Worm (Caenorhabditis elegans) whole organism, mixed stage, embryonic: ENCODE results near the gene dhc-4.

Experiments
- M03D4.4 ChIP-seq: sonication (generic microtip); optimal IDR thresholded peaks from 2 replicates; lab custom pipeline; 2017; ENCODE audit warnings: mild to moderate bottlenecking, missing genetic modification characterization, missing compliant biosample characterization
- bed-3 ChIP-seq: fragments of 200-800 bp; sonication (Bioruptor generic); optimal IDR thresholded peaks from 3 replicates; lab custom pipeline; 2018; ENCODE audit warnings: mild to moderate bottlenecking, missing genetic modification characterization, moderate library complexity, missing compliant biosample characterization
- blmp-1 ChIP-seq: fragments of 150-350 bp; optimal IDR thresholded peaks from 2 replicates; lab custom pipeline; 2014; ENCODE audit warnings: missing biosample characterization, missing genetic modification characterization
- ceh-39 ChIP-seq: fragments of 150-350 bp; optimal IDR thresholded peaks from 2 replicates; lab custom pipeline; 2014; ENCODE audit warnings: missing biosample characterization, missing genetic modification characterization
- ceh-43 ChIP-seq: fragments of 200-800 bp; sonication (Bioruptor generic); optimal IDR thresholded peaks from 2 replicates; lab custom pipeline; 2018; ENCODE audit warnings: mild to moderate bottlenecking, missing genetic modification characterization, moderate library complexity, missing compliant biosample characterization
- ceh-83 ChIP-seq: fragments of 200-800 bp; sonication (Bioruptor generic); optimal IDR thresholded peaks from 2 replicates; lab custom pipeline; 2018; ENCODE audit warnings: mild to moderate bottlenecking, missing genetic modification characterization, missing compliant biosample characterization
- ces-1 ChIP-seq: fragments of 150-350 bp; optimal IDR thresholded peaks from 2 replicates; lab custom pipeline; 2014; ENCODE audit warnings: missing biosample characterization, missing genetic modification reagents, missing genetic modification characterization
- cnd-1 ChIP-seq: fragments of 200-800 bp; sonication (Bioruptor generic); optimal IDR thresholded peaks from 2 replicates; lab custom pipeline; 2018; ENCODE audit warnings: mild to moderate bottlenecking, missing genetic modification characterization, missing compliant biosample characterization
- drap-1 ChIP-seq: fragments of 200-800 bp; sonication (Bioruptor generic); optimal IDR thresholded peaks from 3 replicates; lab custom pipeline; 2018; ENCODE audit warnings: mild to moderate bottlenecking, missing genetic modification characterization, missing compliant biosample characterization
- elt-1 ChIP-seq: sonication (generic microtip); optimal IDR thresholded peaks from 2 replicates; lab custom pipeline; 2017; ENCODE audit warnings: missing genetic modification characterization, mild to moderate bottlenecking, missing compliant biosample characterization, antibody characterized with exemption, moderate library complexity, borderline replicate concordance; ENCODE audit not compliant: insufficient read depth
- elt-3 ChIP-seq: fragments of 150-350 bp; optimal IDR thresholded peaks from 2 replicates; lab custom pipeline; 2014; ENCODE audit warnings: missing biosample characterization, missing genetic modification characterization
- flh-1 ChIP-seq: fragments of 200-800 bp; sonication (Bioruptor generic); optimal IDR thresholded peaks from 2 replicates; lab custom pipeline; 2018; ENCODE audit warnings: mild to moderate bottlenecking, missing genetic modification characterization, moderate library complexity, missing compliant biosample characterization
- ham-2 ChIP-seq: fragments of 200-800 bp; sonication (Bioruptor generic); optimal IDR thresholded peaks from 2 replicates; lab custom pipeline; 2018; ENCODE audit warnings: mild to moderate bottlenecking, missing genetic modification characterization, missing compliant biosample characterization
- hlh-1 ChIP-seq: fragments of 150-350 bp; optimal IDR thresholded peaks from 2 replicates; lab custom pipeline; 2014; ENCODE audit warnings: missing biosample characterization, missing genetic modification reagents, missing genetic modification characterization
- lin-13 ChIP-seq: fragments of 150-350 bp; optimal IDR thresholded peaks from 2 replicates; lab custom pipeline; 2014; ENCODE audit warnings: missing biosample characterization, missing genetic modification characterization
- lin-32 ChIP-seq: fragments of 200-800 bp; sonication (Bioruptor generic); optimal IDR thresholded peaks from 2 replicates; lab custom pipeline; 2018; ENCODE audit warnings: mild to moderate bottlenecking, missing genetic modification characterization, missing compliant biosample characterization
- lsy-2 ChIP-seq: fragments of 150-350 bp; optimal IDR thresholded peaks from 2 replicates; lab custom pipeline; 2014; ENCODE audit warnings: missing biosample characterization, missing genetic modification characterization
- mab-5 ChIP-seq: fragments of 150-350 bp; optimal IDR thresholded peaks from 2 replicates; lab custom pipeline; 2014; ENCODE audit warnings: missing biosample characterization, missing genetic modification characterization
- mep-1 ChIP-seq: fragments of 150-350 bp; optimal IDR thresholded peaks from 2 replicates; lab custom pipeline; 2017; ENCODE audit warnings: missing biosample characterization, missing genetic modification reagents, missing genetic modification characterization, inconsistent platforms
- mls-2 ChIP-seq: sonication (generic microtip); optimal IDR thresholded peaks from 2 replicates; lab custom pipeline; 2016; ENCODE audit warnings: mild to moderate bottlenecking, missing genetic modification characterization, moderate library complexity, missing compliant biosample characterization
- nhr-12 ChIP-seq: fragments of 150-350 bp; optimal IDR thresholded peaks from 2 replicates; lab custom pipeline; 2014; ENCODE audit warnings: missing biosample characterization, missing genetic modification characterization
- nhr-2 ChIP-seq: fragments of 150-350 bp; optimal IDR thresholded peaks from 2 replicates; lab custom pipeline; 2014; ENCODE audit warnings: missing biosample characterization, missing genetic modification characterization
- nhr-237 ChIP-seq: fragments of 150-350 bp; optimal IDR thresholded peaks from 2 replicates; lab custom pipeline; 2014; ENCODE audit warnings: missing biosample characterization, missing genetic modification characterization
- nhr-28 ChIP-seq: fragments of 150-350 bp; optimal IDR thresholded peaks from 2 replicates; lab custom pipeline; 2014; ENCODE audit warnings: missing biosample characterization, missing genetic modification characterization
- nhr-76 ChIP-seq: sonication (generic microtip); optimal IDR thresholded peaks from 2 replicates; lab custom pipeline; 2017; ENCODE audit warnings: missing biosample characterization, missing genetic modification characterization
- pha-4 ChIP-seq: fragments of 150-350 bp; optimal IDR thresholded peaks from 2 replicates; lab custom pipeline; 2018; ENCODE audit warnings: missing biosample characterization, missing genetic modification reagents, missing genetic modification characterization
- sem-2 ChIP-seq: fragments of 200-800 bp; sonication (Bioruptor generic); optimal IDR thresholded peaks from 2 replicates; lab custom pipeline; 2018; ENCODE audit warnings: mild to moderate bottlenecking, missing genetic modification characterization, missing compliant biosample characterization
- snpc-4 ChIP-seq: fragments of 150-350 bp; optimal IDR thresholded peaks from 2 replicates; lab custom pipeline; 2014; ENCODE audit warnings: missing biosample characterization, missing genetic modification characterization
- sptf-1 ChIP-seq: sonication (generic microtip); optimal IDR thresholded peaks from 2 replicates; lab custom pipeline; 2017; ENCODE audit warnings: mild to moderate bottlenecking, missing genetic modification characterization, moderate library complexity, missing compliant biosample characterization
- tbx-8 ChIP-seq: fragments of 200-800 bp; sonication (Bioruptor generic); optimal IDR thresholded peaks from 2 replicates; lab custom pipeline; 2018; ENCODE audit warnings: mild to moderate bottlenecking, missing genetic modification characterization, moderate library complexity, missing compliant biosample characterization
- unc-120 ChIP-seq: sonication (generic microtip); optimal IDR thresholded peaks from 2 replicates; lab custom pipeline; 2017; ENCODE audit warnings: missing genetic modification characterization, missing compliant biosample characterization; ENCODE audit not compliant: poor library complexity, severe bottlenecking
- unc-39 ChIP-seq: fragments of 150-350 bp; optimal IDR thresholded peaks from 2 replicates; lab custom pipeline; 2014; ENCODE audit warnings: missing biosample characterization, missing genetic modification characterization
- unc-62 ChIP-seq: fragments of 150-350 bp; optimal IDR thresholded peaks from 2 replicates; lab custom pipeline; 2014; ENCODE audit warnings: missing biosample characterization, missing genetic modification reagents, missing genetic modification characterization
- zip-8 ChIP-seq: fragments of 150-350 bp; optimal IDR thresholded peaks from 2 replicates; lab custom pipeline; 2014; ENCODE audit warnings: missing biosample characterization, missing genetic modification characterization
- ztf-11 ChIP-seq: fragments of 150-350 bp; optimal IDR thresholded peaks from 2 replicates; lab custom pipeline; 2014; ENCODE audit warnings: missing biosample characterization, missing genetic modification characterization

dhc-4 gene

ce11 chrIII:10987561-10988184 lies 17.9 kb downstream of the dhc-4 start, which contains the start of gene col-94:
col-94 (minus strand) TSS chrIII:10987873.
- no peak for TF ChIP-seq ham-2 (GFP tag; lab: Kevin White, UChicago)
- no peak for TF ChIP-seq mab-5 (tag; lab: Kevin White, UChicago)
- no peak for TF ChIP-seq pha-4 (tag; lab: Kevin White, UChicago)
- no peak for TF ChIP-seq sptf-1 (tag; lab: Kevin White, UChicago)
- TF ChIP-seq zip-8 (tag; lab: Kevin White, UChicago) = no peak
- no peak for TF ChIP-seq lin-32
- TF ChIP-seq sem-2 (GFP tag; lab: Kevin White, UChicago) = no peak
- TF ChIP-seq flh-1 (GFP tag; lab: Kevin White, UChicago) = no peak
- no peak for TF ChIP-seq mls-2 (tag; lab: Kevin White, UChicago)
- TF ChIP-seq lsy-2 = no peak
- no peak for TF ChIP-seq hlh-1 (tag; lab: Kevin White, UChicago)

ce11 chrIII:10989491-10990032 lies 19.8 kb downstream of the dhc-4 start:
- TF ChIP-seq ceh-43 (GFP tag; lab: Kevin White, UChicago) (peak; percentile 90), unc-120 (peak; percentile 99), lsy-2 (peak; percentile 78), nhr-28 (tag; lab: Kevin White, UChicago) (peak; percentile 25), elt-3 (peak; percentile 86), sem-2 (GFP tag; lab: Kevin White, UChicago) (peak; percentile 93), nhr-76 (tag; lab: Kevin White, UChicago) (peak; percentile 47), bed-3 (GFP tag; lab: Kevin White, UChicago) (peak; percentile 89), nhr-2 (tag; lab: Kevin White, UChicago) (peak; percentile 16), mab-5 (tag; lab: Kevin White, UChicago) (peak; percentile 90), cnd-1 (tag; lab: Kevin White, UChicago) (peak; percentile 93), mep-1 (peak; percentile 91), mls-2 (tag; lab: Kevin White, UChicago) (peak; percentile 98), ztf-11 (tag; lab: Kevin White, UChicago) (peak; percentile 79), ces-1 (GFP tag; lab: Kevin White, UChicago) (peak; percentile 95), snpc-4 (tag; lab: Kevin White, UChicago) (no peak), lin-13 (tag; lab: Kevin White, UChicago) (peak; percentile 89), ceh-83 (GFP tag; lab: Kevin White, UChicago) (peak; percentile 95), elt-1 (tag; lab: Kevin White, UChicago) (peak; percentile 4), zip-8 (tag; lab: Kevin White, UChicago) (no peak), nhr-237 (peak; percentile 93), ceh-39 (tag; lab: Kevin White, UChicago) (peak; percentile 57), unc-39 (tag; lab: Kevin White, UChicago) (no peak), ham-2 (GFP tag; lab: Kevin White, UChicago) (peak; percentile 99), lin-32 (peak; percentile 93), M03D4.4 (tag; lab: Kevin White, UChicago) (peak; percentile 95), drap-1 (GFP tag; lab: Kevin White, UChicago) (peak; percentile 99), flh-1 (GFP tag; lab: Kevin White, UChicago) (peak; percentile 77), tbx-8 (GFP tag; lab: Kevin White, UChicago) (peak; percentile 95), unc-62 (GFP tag; lab: Kevin White, UChicago) (peak; percentile 89), nhr-12 (tag; lab: Kevin White, UChicago) (peak; percentile 16), sptf-1 (tag; lab: Kevin White, UChicago) (peak; percentile 98), pha-4 (tag; lab: Kevin White, UChicago) (peak; percentile 94), hlh-1 (tag; lab: Kevin White, UChicago) (peak; percentile 84), blmp-1 (tag; lab: Kevin White, UChicago) (no peak)
- TF ChIP-seq, all 35 proteins: peak for 31

ce11 chrIII:10994085-10994484 lies 24.3 kb downstream of the dhc-4 start:
- no peak for TF ChIP-seq sem-2 (GFP tag; lab: Kevin White, UChicago)
- peak; percentile 91 for TF ChIP-seq zip-8 (tag; lab: Kevin White, UChicago)
